Fruit fly (Drosophila melanogaster) whole organism, adult: ENCODE data around the gene CG15498.
A peak's percentile ranks its signal among the peaks of the same experiment; 100 is the strongest.

ENCODE experiments used
- CG11617 ChIP-seq: fragments of 200-800 bp; sonication (Bioruptor generic); optimal IDR thresholded peaks from 2 replicates; lab custom pipeline; 2017; ENCODE audit warnings: mild to moderate bottlenecking, missing biosample characterization, missing genetic modification reagents, missing genetic modification characterization
- CG12768 ChIP-seq: fragments of 200-800 bp; sonication (Bioruptor generic); optimal IDR thresholded peaks from 2 replicates; lab custom pipeline; 2017; ENCODE audit warnings: missing biosample characterization, missing genetic modification characterization, mild to moderate bottlenecking, moderate library complexity, missing genetic modification reagents
- CG14711 ChIP-seq: fragments of 200-800 bp; sonication (Bioruptor generic); optimal IDR thresholded peaks from 2 replicates; lab custom pipeline; 2018; ENCODE audit warnings: missing biosample characterization, mild to moderate bottlenecking, missing genetic modification characterization, moderate library complexity
- CG1620 ChIP-seq: fragments of 200-800 bp; sonication (Bioruptor generic); optimal IDR thresholded peaks from 2 replicates; lab custom pipeline; 2016; ENCODE audit warnings: missing biosample characterization, missing genetic modification characterization
- CG33017 ChIP-seq: fragments of 200-800 bp; sonication (Bioruptor generic); optimal IDR thresholded peaks from 2 replicates; lab custom pipeline; 2018; ENCODE audit warnings: missing biosample characterization, mild to moderate bottlenecking, missing genetic modification characterization, moderate library complexity
- CG5204 ChIP-seq: fragments of 200-800 bp; sonication (Bioruptor generic); optimal IDR thresholded peaks from 2 replicates; lab custom pipeline; 2016; ENCODE audit warnings: missing biosample characterization, missing genetic modification characterization
- CG7045 ChIP-seq: fragments of 200-800 bp; sonication (Bioruptor generic); optimal IDR thresholded peaks from 2 replicates; lab custom pipeline; 2017; ENCODE audit warnings: missing biosample characterization, mild to moderate bottlenecking, missing genetic modification characterization
- CG7101 ChIP-seq: fragments of 200-800 bp; sonication (Bioruptor generic); optimal IDR thresholded peaks from 2 replicates; lab custom pipeline; 2018; ENCODE audit warnings: missing biosample characterization, mild to moderate bottlenecking, missing genetic modification characterization, moderate library complexity
- Clk ChIP-seq: fragments of 200-800 bp; sonication (Bioruptor generic); optimal IDR thresholded peaks from 2 replicates; lab custom pipeline; 2017; ENCODE audit warnings: missing biosample characterization, missing genetic modification characterization
- Crg-1 ChIP-seq: fragments of 200-800 bp; sonication (Bioruptor generic); optimal IDR thresholded peaks from 2 replicates; lab custom pipeline; 2016; ENCODE audit warnings: missing biosample characterization, missing genetic modification characterization
- Hr96 ChIP-seq: fragments of 200-800 bp; sonication (Bioruptor generic); optimal IDR thresholded peaks from 2 replicates; lab custom pipeline; 2016; ENCODE audit warnings: missing biosample characterization, missing genetic modification characterization
- Mnt ChIP-seq: fragments of 200-800 bp; sonication (Bioruptor generic); optimal IDR thresholded peaks from 2 replicates; lab custom pipeline; 2016; ENCODE audit warnings: missing biosample characterization, mild to moderate bottlenecking, missing genetic modification characterization
- bab1 ChIP-seq: fragments of 200-800 bp; sonication (Bioruptor generic); optimal IDR thresholded peaks from 3 replicates; lab custom pipeline; 2019; ENCODE audit warnings: missing biosample characterization, mild to moderate bottlenecking, missing genetic modification characterization, moderate library complexity
- cic ChIP-seq: fragments of 200-800 bp; sonication (Bioruptor generic); optimal IDR thresholded peaks from 2 replicates; lab custom pipeline; 2017; ENCODE audit warnings: missing biosample characterization, mild to moderate bottlenecking, missing genetic modification characterization, moderate library complexity
- cnc ChIP-seq, 2 experiments: fragments of >200 bp; optimal IDR thresholded peaks; 2 replicates each; lab custom pipeline; 2017
- kay ChIP-seq: fragments of 200-800 bp; sonication (Bioruptor generic); peaks from one replicate; lab custom pipeline; 2016; ENCODE audit warnings: missing biosample characterization, missing genetic modification characterization, borderline replicate concordance
- ovo ChIP-seq: fragments of 200-800 bp; sonication (Bioruptor generic); optimal IDR thresholded peaks from 2 replicates; lab custom pipeline; 2016; ENCODE audit warnings: missing biosample characterization, missing genetic modification characterization
- pad ChIP-seq: fragments of 200-800 bp; sonication (Bioruptor generic); optimal IDR thresholded peaks from 3 replicates; lab custom pipeline; 2017; ENCODE audit warnings: missing biosample characterization, missing genetic modification characterization, mild to moderate bottlenecking, moderate library complexity, missing genetic modification reagents
- tj ChIP-seq: fragments of 200-800 bp; sonication (Bioruptor generic); optimal IDR thresholded peaks from 3 replicates; lab custom pipeline; 2017; ENCODE audit warnings: missing biosample characterization, mild to moderate bottlenecking, missing genetic modification characterization, moderate library complexity
- toe ChIP-seq: fragments of 200-800 bp; sonication (Bioruptor generic); optimal IDR thresholded peaks from 2 replicates; lab custom pipeline; 2016; ENCODE audit warnings: missing biosample characterization, missing genetic modification characterization

The CG15498 gene

DNA sequence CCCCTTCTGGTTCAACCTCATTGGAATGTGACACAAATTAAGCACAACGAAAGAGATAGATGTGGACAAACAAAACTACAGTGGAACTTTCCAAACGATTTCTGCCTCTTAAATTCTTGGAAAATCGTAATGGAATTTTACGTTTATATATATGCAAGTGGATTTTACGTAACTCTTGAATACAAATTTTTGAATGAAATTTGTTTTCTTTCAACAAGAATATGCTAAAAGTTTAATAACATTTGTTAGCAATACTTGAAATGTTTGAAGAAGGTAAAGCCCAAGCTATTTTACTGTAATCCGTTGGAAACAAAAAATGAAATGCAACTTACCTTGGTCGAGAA, 33.7 kb upstream of the CG15498 start:
- TF ChIP-seq Mnt (GFP tag; lab: Kevin White, UChicago) = no peak
- no peak for TF ChIP-seq toe
- TF ChIP-seq kay = peak; percentile 33

DNA sequence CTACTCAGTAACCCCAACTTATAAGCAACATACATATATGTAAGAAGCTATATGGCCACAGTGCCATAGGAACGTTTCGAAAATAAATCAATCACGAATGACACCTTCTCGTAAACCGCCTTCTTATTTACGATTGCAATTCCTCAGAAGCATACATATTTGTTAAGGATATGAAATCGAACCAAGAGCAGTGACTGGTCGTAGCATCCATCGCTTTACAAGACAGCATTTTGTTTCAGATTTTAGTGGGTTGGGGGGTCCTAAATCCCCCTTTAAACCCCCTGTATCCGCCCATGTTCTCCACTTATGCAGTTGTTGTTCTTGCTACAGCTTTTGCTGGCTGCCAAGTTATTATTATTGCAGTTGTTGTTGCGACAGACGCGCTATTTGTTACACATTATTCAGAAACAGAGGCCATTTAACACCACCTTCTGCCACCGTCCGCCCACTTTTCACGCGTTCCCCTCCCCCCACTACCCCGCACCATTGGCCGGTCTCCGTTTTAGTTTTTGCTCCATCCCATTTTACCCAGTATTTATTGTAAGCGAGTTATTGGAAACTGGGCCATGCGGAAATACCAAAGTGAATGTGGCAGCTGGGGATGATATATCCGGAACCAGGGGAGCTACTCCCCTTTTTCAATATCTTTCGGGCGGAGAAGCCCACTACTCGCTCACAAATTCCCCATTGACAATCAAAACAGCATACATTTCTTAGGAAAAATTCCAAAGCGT, 33.2 kb upstream of the CG15498 start:
- TF ChIP-seq bab1 (GFP tag; lab: Kevin White, UChicago) = no peak
- no peak for TF ChIP-seq tj (GFP tag; lab: Kevin White, UChicago)
- no peak for TF ChIP-seq kay
- no peak for TF ChIP-seq Clk (GFP tag; lab: Kevin White, UChicago)
- TF ChIP-seq ovo = no peak
- no peak for TF ChIP-seq CG33017 (tag; lab: Kevin White, UChicago)
- TF ChIP-seq Crg-1 = no peak
- no peak for TF ChIP-seq CG14711 (tag; lab: Kevin White, UChicago)
- TF ChIP-seq Hr96 (GFP tag; lab: Kevin White, UChicago) = no peak
- no peak for TF ChIP-seq CG5204 (GFP tag; lab: Kevin White, UChicago)
- TF ChIP-seq CG1620 (GFP tag; lab: Kevin White, UChicago) = no peak
- no peak for TF ChIP-seq Mnt (GFP tag; lab: Kevin White, UChicago)
- no peak for TF ChIP-seq pad (GFP tag; lab: Kevin White, UChicago)
- TF ChIP-seq cnc (optimal IDR thresholded peaks at IDR 0.05; lab: Kevin White, UChicago) = no peak
- no peak for TF ChIP-seq CG12768 (GFP tag; lab: Kevin White, UChicago)
- TF ChIP-seq cic = no peak
- TF ChIP-seq CG7101 (tag; lab: Kevin White, UChicago) = no peak

DNA sequence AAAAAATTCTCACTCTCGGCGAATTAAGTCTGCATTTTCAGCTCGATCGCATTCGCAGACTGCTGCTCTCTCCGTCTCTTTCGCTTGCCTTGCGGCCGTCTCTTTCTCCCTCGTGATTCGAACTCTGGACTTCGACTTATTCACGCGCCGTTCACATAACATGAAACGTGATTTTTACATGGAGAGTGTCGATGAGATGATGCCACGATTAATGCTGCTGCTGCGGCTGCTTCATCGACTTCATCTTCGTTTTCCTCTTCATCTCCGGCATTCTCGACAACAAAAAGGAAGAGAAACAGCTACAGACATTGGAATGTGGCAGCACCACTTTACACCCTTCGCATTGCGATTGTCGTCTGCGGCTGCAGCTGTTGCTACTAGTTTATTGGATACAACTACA, 30.7 kb upstream of the CG15498 start:
- no peak for TF ChIP-seq toe

DNA sequence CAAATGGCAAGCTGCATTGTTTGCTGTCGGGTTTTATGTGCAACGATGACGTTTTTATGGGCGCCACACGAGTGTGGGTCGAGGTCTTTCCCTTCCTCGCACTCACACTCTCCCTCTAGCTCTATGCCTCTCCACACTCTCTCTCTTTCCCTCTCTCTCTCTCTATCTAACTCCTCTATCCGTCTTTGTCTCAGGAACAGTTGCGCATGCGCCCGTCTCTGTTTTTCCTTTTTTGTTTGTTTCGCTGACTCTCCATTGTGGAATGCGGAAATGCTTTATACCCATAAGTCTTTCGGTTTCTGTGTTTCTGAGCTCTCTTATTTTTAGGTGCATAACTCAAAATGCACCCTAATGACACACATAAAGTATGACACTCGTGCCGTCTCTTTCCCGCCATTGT, 29.7 kb upstream of the CG15498 start:
- TF ChIP-seq CG12768 (GFP tag; lab: Kevin White, UChicago) (no peak), pad (GFP tag; lab: Kevin White, UChicago) (no peak), CG7101 (tag; lab: Kevin White, UChicago) (no peak), bab1 (GFP tag; lab: Kevin White, UChicago) (no peak), cic (no peak), Mnt (GFP tag; lab: Kevin White, UChicago) (no peak), tj (GFP tag; lab: Kevin White, UChicago) (no peak), Clk (GFP tag; lab: Kevin White, UChicago) (no peak)

DNA sequence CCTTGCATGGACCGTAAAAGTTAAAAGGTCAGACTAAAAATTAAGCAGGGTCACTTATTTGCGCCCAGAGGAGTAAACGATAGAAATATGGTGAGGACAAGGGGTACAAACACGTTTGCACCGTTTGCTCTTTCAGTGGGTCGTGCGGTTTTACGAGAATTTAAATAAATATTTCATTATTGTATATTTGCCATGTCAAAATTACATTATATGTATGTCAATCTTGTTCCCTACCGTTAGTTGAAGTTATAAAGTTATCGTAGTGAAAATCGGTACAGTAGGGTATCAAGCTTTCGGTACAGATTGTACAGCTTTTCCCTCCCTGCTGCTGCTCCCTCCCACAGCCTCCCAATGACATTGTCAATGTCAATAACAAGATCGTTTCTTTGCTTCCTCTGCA, 28.9 kb upstream of the CG15498 start:
- TF ChIP-seq CG14711 (tag; lab: Kevin White, UChicago) (no peak), CG1620 (GFP tag; lab: Kevin White, UChicago) (no peak), cnc (optimal IDR thresholded peaks at IDR 0.05; lab: Kevin White, UChicago) (no peak), CG33017 (tag; lab: Kevin White, UChicago) (no peak), ovo (no peak), pad (GFP tag; lab: Kevin White, UChicago) (no peak), CG12768 (GFP tag; lab: Kevin White, UChicago) (no peak), Mnt (GFP tag; lab: Kevin White, UChicago) (no peak), CG11617 (GFP tag; lab: Kevin White, UChicago) (no peak), cic (no peak), Crg-1 (no peak), CG5204 (GFP tag; lab: Kevin White, UChicago) (no peak), Clk (GFP tag; lab: Kevin White, UChicago) (no peak)

DNA sequence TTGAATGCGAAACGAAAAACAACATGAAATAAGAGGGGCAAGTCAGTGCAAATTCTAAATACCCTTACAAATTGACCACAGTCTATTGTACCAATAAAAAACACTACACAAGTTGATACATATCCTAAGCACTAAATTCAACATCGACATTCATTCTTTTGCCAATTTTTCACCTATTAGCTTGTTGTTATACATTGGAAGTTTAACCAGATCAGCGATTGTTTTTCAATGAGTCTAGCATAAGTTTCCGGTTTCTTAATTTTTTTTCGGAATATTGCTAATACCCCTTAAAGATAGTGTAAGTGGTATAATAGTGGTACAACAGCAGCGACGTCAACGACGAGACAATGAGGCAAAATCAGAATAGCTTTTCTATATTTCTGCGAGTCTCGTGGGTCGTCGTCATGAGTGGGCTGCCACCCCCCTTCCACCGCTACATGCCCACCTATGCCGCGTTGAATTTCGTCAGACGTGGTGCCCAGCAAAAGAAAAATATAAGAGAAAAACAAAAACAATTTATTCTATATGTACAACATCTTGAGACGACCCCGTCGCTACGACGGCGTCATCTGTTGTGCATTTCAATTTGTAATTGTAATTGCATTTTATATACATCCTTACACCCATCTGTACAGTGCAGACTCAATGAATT, 27.3 kb upstream of the CG15498 start:
- TF ChIP-seq kay = peak; percentile 58
- TF ChIP-seq Hr96 (GFP tag; lab: Kevin White, UChicago) = no peak

DNA sequence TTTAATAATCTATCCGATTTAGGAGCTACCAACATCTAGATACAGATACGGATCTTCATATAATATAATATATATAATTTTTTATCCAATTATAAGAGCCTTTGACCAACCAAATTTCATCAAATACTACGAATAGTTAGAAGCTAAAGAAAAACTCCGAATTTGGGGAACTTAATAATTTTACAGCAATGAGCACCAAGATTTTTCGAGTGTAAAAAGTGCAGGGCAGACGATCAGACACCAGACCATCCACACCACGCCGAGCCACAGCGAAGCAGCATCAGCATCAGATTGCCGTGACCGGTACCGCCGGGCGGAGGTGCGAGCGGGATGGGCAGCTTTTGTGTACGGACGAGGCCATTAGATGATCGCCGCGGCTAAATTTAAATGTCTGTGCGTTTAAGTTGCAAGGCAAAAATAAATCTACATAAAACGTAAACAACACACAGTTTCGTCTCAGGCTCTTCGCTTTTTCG, 25.5 kb upstream of the CG15498 start:
- TF ChIP-seq pad (GFP tag; lab: Kevin White, UChicago) = no peak
- no peak for TF ChIP-seq CG7101 (tag; lab: Kevin White, UChicago)
- TF ChIP-seq cic = no peak
- no peak for TF ChIP-seq CG7045 (GFP tag; lab: Kevin White, UChicago)
- TF ChIP-seq ovo = no peak
- TF ChIP-seq cnc (optimal IDR thresholded peaks at IDR 0.05; lab: Kevin White, UChicago) = no peak
- TF ChIP-seq bab1 (GFP tag; lab: Kevin White, UChicago) = no peak
- TF ChIP-seq CG12768 (GFP tag; lab: Kevin White, UChicago) = no peak
- no peak for TF ChIP-seq tj (GFP tag; lab: Kevin White, UChicago)
- TF ChIP-seq CG14711 (tag; lab: Kevin White, UChicago) = no peak
- TF ChIP-seq CG1620 (GFP tag; lab: Kevin White, UChicago) = no peak
- TF ChIP-seq CG33017 (tag; lab: Kevin White, UChicago) = no peak
- TF ChIP-seq CG11617 (GFP tag; lab: Kevin White, UChicago) = no peak
- no peak for TF ChIP-seq toe
